Worm (Caenorhabditis elegans): ENCODE data around the gene cku-80.

cku-80 gene

ce11 chrIII:4454919-4455318 lies 35.3 kb downstream of the cku-80 start:
- no peak for TF ChIP-seq madf-10 (tag; optimal IDR thresholded peaks at IDR 0.05)
- no peak for TF ChIP-seq lag-1 (GFP tag; IDR thresholded peaks at IDR 0.05)
- no peak for TF ChIP-seq F22D6.2 (tag; optimal IDR thresholded peaks at IDR 0.05)
- TF ChIP-seq pha-4 (tag; optimal IDR thresholded peaks at IDR 0.05) = no peak
- TF ChIP-seq lin-40 (tag; optimal IDR thresholded peaks at IDR 0.05) = no peak
- no peak for TF ChIP-seq efl-1 (GFP tag; optimal IDR thresholded peaks at IDR 0.05)
- TF ChIP-seq mcd-1 (GFP tag; IDR thresholded peaks at IDR 0.05) = no peak
- 0 out of 2 replicates have a peak, but pooled peaks have one; percentile 19 for TF ChIP-seq lin-26 (GFP tag; IDR thresholded peaks at IDR 0.05)

- TF ChIP-seq ztf-26 (tag; optimal IDR thresholded peaks at IDR 0.05) (no peak), B0019.2 (GFP tag; conservative IDR thresholded peaks at IDR 0.05) (no peak), F39B2.1 (GFP tag; IDR thresholded peaks at IDR 0.05) (no peak), hmg-1.2 (GFP tag; IDR thresholded peaks at IDR 0.05) (peak; percentile 27; the same call in 1 of the 2 replicates), akir-1 (GFP tag; optimal IDR thresholded peaks at IDR 0.05) (no peak)
Measured at ce11 chrIII:4456579-4456978, 36.9 kb downstream of the cku-80 start.

- no peak for TF ChIP-seq F39B2.1 (GFP tag; IDR thresholded peaks at IDR 0.05)
- no peak for TF ChIP-seq somi-1 (GFP tag; optimal IDR thresholded peaks at IDR 0.05)
- TF ChIP-seq hsf-1 (GFP tag; IDR thresholded peaks at IDR 0.05) = no peak
- TF ChIP-seq snpc-3.4 (tag; optimal IDR thresholded peaks at IDR 0.05) = no peak
- no peak for TF ChIP-seq sea-2 (GFP tag; IDR thresholded peaks at IDR 0.05)
- no peak for TF ChIP-seq mxl-1 (tag; optimal IDR thresholded peaks at IDR 0.05)
- TF ChIP-seq C17E4.6 (GFP tag; IDR thresholded peaks at IDR 0.05) = no peak
- TF ChIP-seq unc-130 (GFP tag; optimal IDR thresholded peaks at IDR 0.05) = no peak
- no peak for TF ChIP-seq B0035.1 (tag; optimal IDR thresholded peaks at IDR 0.05)
- no peak for TF ChIP-seq xnd-1 (tag; optimal IDR thresholded peaks at IDR 0.05)
- TF ChIP-seq Y95B8A.8 (GFP tag; IDR thresholded peaks at IDR 0.05) = no peak
- TF ChIP-seq ceh-91 (GFP tag; IDR thresholded peaks at IDR 0.05) = no peak
- TF ChIP-seq hmg-1.2 (GFP tag; IDR thresholded peaks at IDR 0.05) = no peak
Measured at ce11 chrIII:4460242-4460641, 40.6 kb downstream of the cku-80 start.

- TF ChIP-seq atf-7 (tag; optimal IDR thresholded peaks at IDR 0.05) (no peak), bed-2 (GFP tag; IDR thresholded peaks at IDR 0.05) (no peak), F23B12.7 (tag; optimal IDR thresholded peaks at IDR 0.05; ENCODE audit: insufficient read depth) (no peak), C17E4.6 (GFP tag; IDR thresholded peaks at IDR 0.05) (no peak), attf-3 (GFP tag; conservative IDR thresholded peaks at IDR 0.05) (no peak)
Measured at ce11 chrIII:4461337-4461736, 41.7 kb downstream of the cku-80 start.

ce11 chrIII:4467277-4467676 lies 47.6 kb downstream of the cku-80 start, which contains the start of gene ndg-4:
TSS of gene ndg-4 (minus strand) at chrIII:4467377.
- TF ChIP-seq let-607 (tag; optimal IDR thresholded peaks at IDR 0.05) = no peak
- TF ChIP-seq fkh-3 (tag; optimal IDR thresholded peaks at IDR 0.05) = no peak
- no peak for TF ChIP-seq lir-1 (GFP tag; conservative IDR thresholded peaks at IDR 0.05)
- no peak for TF ChIP-seq T07F8.4 (tag; optimal IDR thresholded peaks at IDR 0.05)
- TF ChIP-seq F37B4.10 (GFP tag; IDR thresholded peaks at IDR 0.05) = no peak
- no peak for TF ChIP-seq repo-1 (tag; optimal IDR thresholded peaks at IDR 0.05)
- TF ChIP-seq akir-1 (GFP tag; optimal IDR thresholded peaks at IDR 0.05) = no peak
- no peak for TF ChIP-seq ztf-25 (GFP tag; IDR thresholded peaks at IDR 0.05)
- TF ChIP-seq rpc-1 (optimal IDR thresholded peaks at IDR 0.05) = no peak
- no peak for TF ChIP-seq rpc-1 (tag; optimal IDR thresholded peaks at IDR 0.05)
- TF ChIP-seq mcd-1 (GFP tag; IDR thresholded peaks at IDR 0.05) = no peak
- no peak for TF ChIP-seq bed-1 (GFP tag; IDR thresholded peaks at IDR 0.05)
- TF ChIP-seq tbx-9 (tag; optimal IDR thresholded peaks at IDR 0.05; ENCODE audit: borderline replicate concordance) = no peak
- no peak for TF ChIP-seq D2030.7 (GFP tag; IDR thresholded peaks at IDR 0.05)

All from whole organism, young adult.